Fruit fly (Drosophila melanogaster) whole organism, prepupa: ENCODE measurements around the gene CG3368.

Experiments
- Blimp-1 ChIP-seq: fragments of 200-800 bp; sonication (Bioruptor generic); optimal IDR thresholded peaks from 3 replicates; lab custom pipeline; 2017; ENCODE audit warnings: missing biosample characterization, missing genetic modification characterization, mild to moderate bottlenecking, moderate library complexity, missing genetic modification reagents
- CG1621 ChIP-seq: fragments of 200-800 bp; sonication (Bioruptor generic); optimal IDR thresholded peaks from 3 replicates; lab custom pipeline; 2018; ENCODE audit warnings: missing biosample characterization, mild to moderate bottlenecking, missing genetic modification characterization
- CG16779 ChIP-seq: fragments of 200-800 bp; sonication (Bioruptor generic); optimal IDR thresholded peaks from 3 replicates; lab custom pipeline; 2017; ENCODE audit warnings: missing biosample characterization, mild to moderate bottlenecking, missing genetic modification characterization
- CG34406 ChIP-seq: fragments of 200-800 bp; sonication (Bioruptor generic); optimal IDR thresholded peaks from 3 replicates; lab custom pipeline; 2016; ENCODE audit warnings: missing biosample characterization, missing genetic modification characterization
- CG3919 ChIP-seq: fragments of 200-800 bp; sonication (Bioruptor generic); optimal IDR thresholded peaks from 3 replicates; lab custom pipeline; 2016; ENCODE audit warnings: missing biosample characterization, missing genetic modification characterization
- CG6163 ChIP-seq: fragments of 200-800 bp; sonication (Bioruptor generic); IDR thresholded peaks from 3 replicates; pipeline ENCODE4 v1.3.6; 2022; ENCODE audit warnings: missing biosample characterization, missing genetic modification characterization
- CG6792 ChIP-seq: fragments of 200-800 bp; sonication (Bioruptor generic); optimal IDR thresholded peaks from 3 replicates; lab custom pipeline; 2016; ENCODE audit warnings: missing biosample characterization, missing genetic modification characterization
- CG6808 ChIP-seq: fragments of 200-800 bp; sonication (Bioruptor generic); optimal IDR thresholded peaks from 3 replicates; lab custom pipeline; 2017; ENCODE audit warnings: missing biosample characterization, missing genetic modification characterization, mild to moderate bottlenecking, moderate library complexity, missing genetic modification reagents
- CG7368 ChIP-seq: fragments of 200-800 bp; sonication (Bioruptor generic); optimal IDR thresholded peaks from 3 replicates; lab custom pipeline; 2016; ENCODE audit warnings: missing biosample characterization, missing genetic modification characterization
- Eip75B ChIP-seq: fragments of 200-800 bp; sonication (Bioruptor generic); optimal IDR thresholded peaks from 3 replicates; lab custom pipeline; 2016; ENCODE audit warnings: missing biosample characterization, missing genetic modification characterization
- Eip93F ChIP-seq: fragments of 200-800 bp; sonication (Bioruptor generic); optimal IDR thresholded peaks from 2 replicates; lab custom pipeline; 2016; ENCODE audit warnings: missing biosample characterization, mild to moderate bottlenecking, missing genetic modification characterization
- Ets21C ChIP-seq: fragments of 200-800 bp; sonication (Bioruptor generic); optimal IDR thresholded peaks from 3 replicates; lab custom pipeline; 2016; ENCODE audit warnings: missing biosample characterization, missing genetic modification characterization
- Ets96B ChIP-seq: fragments of 200-800 bp; optimal IDR thresholded peaks from 2 replicates; lab custom pipeline; 2019; ENCODE audit warnings: missing biosample characterization, mild to moderate bottlenecking, missing genetic modification characterization, moderate library complexity
- Gug ChIP-seq: fragments of 200-800 bp; sonication (Bioruptor generic); IDR thresholded peaks from 2 replicates; pipeline ENCODE4 v1.3.6; 2022; ENCODE audit warnings: missing biosample characterization, missing genetic modification characterization
- Met ChIP-seq: fragments of 200-800 bp; sonication (Bioruptor generic); optimal IDR thresholded peaks from 3 replicates; lab custom pipeline; 2016; ENCODE audit warnings: missing biosample characterization, missing genetic modification characterization
- Smox ChIP-seq: fragments of 200-800 bp; sonication (Bioruptor generic); optimal IDR thresholded peaks from 3 replicates; lab custom pipeline; 2016; ENCODE audit warnings: missing biosample characterization, missing genetic modification characterization
- Sox14 ChIP-seq: fragments of 200-800 bp; sonication (Bioruptor generic); optimal IDR thresholded peaks from 3 replicates; lab custom pipeline; 2016; ENCODE audit warnings: missing biosample characterization, missing genetic modification characterization
- acj6 ChIP-seq: fragments of 200-800 bp; sonication (Bioruptor generic); optimal IDR thresholded peaks from 3 replicates; lab custom pipeline; 2016; ENCODE audit warnings: missing biosample characterization, missing genetic modification characterization
- cyc ChIP-seq: fragments of 200-800 bp; sonication (Bioruptor generic); optimal IDR thresholded peaks from 3 replicates; lab custom pipeline; 2016; ENCODE audit warnings: missing biosample characterization, missing genetic modification characterization
- dac ChIP-seq: fragments of 200-800 bp; sonication (Bioruptor generic); optimal IDR thresholded peaks from 2 replicates; lab custom pipeline; 2017; ENCODE audit warnings: missing biosample characterization, mild to moderate bottlenecking, missing genetic modification characterization
- esn ChIP-seq: fragments of 200-800 bp; sonication (Bioruptor generic); optimal IDR thresholded peaks from 2 replicates; lab custom pipeline; 2016; ENCODE audit warnings: missing biosample characterization, mild to moderate bottlenecking, missing genetic modification characterization, moderate library complexity
- fd59A ChIP-seq: fragments of 200-800 bp; sonication (Bioruptor generic); optimal IDR thresholded peaks from 2 replicates; lab custom pipeline; 2017; ENCODE audit warnings: missing biosample characterization, mild to moderate bottlenecking, missing genetic modification characterization, missing genetic modification reagents
- fkh ChIP-seq: fragments of 200-800 bp; sonication (Bioruptor generic); optimal IDR thresholded peaks from 3 replicates; lab custom pipeline; 2017; ENCODE audit warnings: missing biosample characterization, mild to moderate bottlenecking, missing genetic modification characterization, moderate library complexity
- lz ChIP-seq: fragments of 200-800 bp; sonication (Bioruptor generic); optimal IDR thresholded peaks from 3 replicates; lab custom pipeline; 2016; ENCODE audit warnings: missing biosample characterization, missing genetic modification characterization
- salr ChIP-seq, 2 experiments: fragments of 200-800 bp; sonication (Bioruptor generic); optimal IDR thresholded peaks; 3 replicates each; lab custom pipeline; 2016 to 2018; ENCODE audit warnings: missing biosample characterization in 2 of 2, missing genetic modification characterization in 2 of 2, mild to moderate bottlenecking in 1 of 2
- spab ChIP-seq: fragments of 200-800 bp; sonication (Bioruptor generic); optimal IDR thresholded peaks from 2 replicates; lab custom pipeline; 2017; ENCODE audit warnings: missing biosample characterization, mild to moderate bottlenecking, missing genetic modification characterization, missing genetic modification reagents
- svp ChIP-seq: fragments of 200-800 bp; sonication (Bioruptor generic); peaks from one replicate; lab custom pipeline; 2016; ENCODE audit warnings: missing biosample characterization, missing genetic modification characterization
- vri ChIP-seq: fragments of 200-800 bp; sonication (Bioruptor generic); optimal IDR thresholded peaks from 3 replicates; lab custom pipeline; 2016; ENCODE audit warnings: missing biosample characterization, mild to moderate bottlenecking, missing genetic modification characterization

Gene CG3368

DNA sequence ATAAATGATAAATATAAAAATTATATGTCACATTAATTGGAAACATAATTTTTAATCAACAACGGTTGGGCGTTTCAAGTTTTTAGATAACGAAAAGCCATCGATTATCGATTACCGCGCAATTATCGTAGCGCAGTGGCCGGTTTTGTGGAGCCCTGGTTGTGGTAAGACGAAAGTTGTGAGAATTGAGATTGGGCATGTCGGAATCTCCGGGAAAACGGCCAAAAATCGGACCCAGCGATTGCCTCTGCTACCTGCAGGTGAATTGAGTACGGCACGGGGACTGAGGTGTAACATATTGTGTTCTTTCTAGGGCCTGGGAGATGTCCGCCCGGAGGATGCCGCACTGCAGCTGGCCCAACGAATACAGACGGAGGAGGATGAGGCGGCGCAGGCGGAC, at the start of gene CG3368:
TSS of gene CG3368 (plus strand) at position 136 of the 400 bp plus-strand sequence.
- TF ChIP-seq CG6808 (peak; percentile 71), Eip93F (GFP tag; lab: Kevin White, UChicago) (peak; percentile 9), spab (GFP tag; lab: Kevin White, UChicago) (no peak), CG1621 (tag; lab: Kevin White, UChicago) (peak; percentile 2)

DNA sequence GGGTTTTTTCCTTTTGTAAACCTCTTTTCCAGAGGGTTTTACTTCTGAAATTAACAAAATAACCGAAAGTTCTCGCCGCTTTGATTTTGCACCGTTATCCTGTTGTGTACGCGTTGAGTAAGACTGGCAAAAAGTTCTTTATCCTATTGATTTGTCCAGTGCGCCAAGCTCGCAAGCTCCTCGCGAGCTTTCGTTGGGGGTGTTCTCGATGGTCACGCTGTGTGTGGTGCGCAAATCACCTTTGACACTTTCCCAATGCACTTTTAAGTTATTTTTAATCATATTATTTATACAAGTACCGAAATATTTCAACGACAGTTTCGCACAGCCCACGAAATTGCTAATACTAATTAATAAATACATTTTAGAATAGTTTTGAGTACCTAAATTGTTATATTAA, 45.6 kb upstream of the CG3368 start:
- TF ChIP-seq acj6 (GFP tag; lab: Kevin White, UChicago) (no peak), fkh (GFP tag; lab: Kevin White, UChicago) (no peak), svp (GFP tag; lab: Kevin White, UChicago) (peak; percentile 73)
- TF ChIP-seq, all 60 proteins: peak for 1

DNA sequence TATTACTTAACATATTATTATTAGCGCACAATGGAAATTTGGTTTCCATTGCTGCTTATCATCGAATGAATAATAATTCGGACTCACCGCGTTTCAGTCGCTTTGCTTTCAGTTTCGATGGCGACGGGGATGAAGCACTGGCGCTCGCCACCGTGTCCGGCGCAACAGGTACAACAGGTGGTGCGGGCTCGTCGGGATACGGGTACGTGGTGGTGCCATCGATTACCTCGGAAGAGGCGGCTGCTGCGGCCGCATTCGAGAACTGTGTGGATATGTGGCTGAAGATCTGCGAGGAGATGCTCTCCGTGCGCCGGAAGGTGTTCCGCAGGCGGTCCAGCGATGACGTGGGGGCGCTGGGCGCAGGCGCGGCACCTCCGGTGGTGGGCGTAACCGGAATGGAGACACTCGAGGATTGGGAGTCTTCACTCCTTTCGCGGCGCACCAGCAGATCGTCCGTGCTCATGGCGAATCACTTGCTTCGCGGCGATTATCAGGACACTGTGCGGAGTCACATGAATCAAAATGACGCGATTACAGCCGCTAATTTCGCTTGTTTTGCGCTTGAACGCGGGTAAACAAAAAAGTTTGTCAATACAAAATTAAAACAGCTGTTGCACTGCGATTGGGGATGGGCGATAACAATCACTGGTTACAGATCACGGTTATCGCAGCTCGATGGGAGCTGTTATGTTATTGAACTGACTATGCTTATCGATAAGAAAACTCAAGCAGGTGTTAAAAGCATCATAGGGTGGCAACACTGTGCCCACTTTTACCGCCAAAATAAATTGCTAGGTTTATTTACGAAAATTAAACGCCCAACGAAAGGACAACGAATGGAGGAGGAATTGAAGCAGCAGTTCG, 44.9 kb upstream of the CG3368 start, which contains the start of the genes CG31064 and PolA2:
TSS of gene CG31064 (minus strand) at position 648 of the 864 bp plus-strand sequence.
TSS of gene PolA2 (plus strand) at position 726 of the 864 bp plus-strand sequence.
- TF ChIP-seq CG6163 (GFP tag; lab: Robert Waterston, UW) = no peak
- TF ChIP-seq cyc (GFP tag; lab: Kevin White, UChicago) = no peak
- peak; percentile 95 for TF ChIP-seq fkh (GFP tag; lab: Kevin White, UChicago)
- peak; percentile 37 for TF ChIP-seq CG1621 (tag; lab: Kevin White, UChicago)
- peak; percentile 0 for TF ChIP-seq esn (GFP tag; lab: Kevin White, UChicago)
- no peak for TF ChIP-seq CG3919 (GFP tag; lab: Kevin White, UChicago)

DNA sequence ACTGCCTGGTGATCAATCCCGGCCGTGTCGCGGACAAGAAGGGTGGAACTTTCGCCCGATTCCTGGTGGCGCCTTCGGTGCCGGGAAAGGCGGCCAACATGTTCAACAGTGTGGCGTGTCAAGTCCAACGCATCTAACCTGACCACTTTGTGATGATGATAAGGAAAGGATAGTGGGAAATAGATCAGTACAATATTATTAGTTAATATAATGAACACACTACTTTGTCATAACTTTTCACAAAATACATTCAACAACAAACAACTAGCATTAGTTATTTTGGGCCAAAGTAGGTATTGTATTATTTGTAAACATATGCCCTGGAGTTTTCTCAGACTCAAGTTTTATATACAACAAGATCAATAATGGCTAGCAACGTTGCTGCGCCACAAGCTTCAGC, 42.6 kb upstream of the CG3368 start, which contains the start of gene CG17991:
TSS of gene CG17991 (plus strand) at position 301 of the 400 bp plus-strand sequence.
- TF ChIP-seq salr (GFP tag; optimal IDR thresholded peaks at IDR 0.05; lab: Kevin White, UChicago) = no peak
- TF ChIP-seq lz (GFP tag; lab: Kevin White, UChicago) = no peak
- no peak for TF ChIP-seq fd59A
- no peak for TF ChIP-seq CG6792
- no peak for TF ChIP-seq Smox (GFP tag; lab: Kevin White, UChicago)
- no peak for TF ChIP-seq acj6 (GFP tag; lab: Kevin White, UChicago)
- TF ChIP-seq Ets21C (GFP tag; lab: Kevin White, UChicago) = no peak
- no peak for TF ChIP-seq Sox14 (GFP tag; lab: Kevin White, UChicago)
- TF ChIP-seq fkh (GFP tag; lab: Kevin White, UChicago) = no peak
- TF ChIP-seq vri (GFP tag; lab: Kevin White, UChicago) = no peak
- TF ChIP-seq esn (GFP tag; lab: Kevin White, UChicago) = no peak
- TF ChIP-seq spab (GFP tag; lab: Kevin White, UChicago) = no peak
- TF ChIP-seq Ets96B (tag; lab: Kevin White, UChicago) = no peak
- TF ChIP-seq CG34406 (GFP tag; lab: Kevin White, UChicago) = no peak
- no peak for TF ChIP-seq dac (GFP tag; lab: Kevin White, UChicago)
- no peak for TF ChIP-seq Blimp-1 (GFP tag; lab: Kevin White, UChicago)
- no peak for TF ChIP-seq Eip75B (GFP tag; lab: Kevin White, UChicago)
- TF ChIP-seq Met (GFP tag; lab: Kevin White, UChicago) = no peak
- TF ChIP-seq CG7368 = no peak
- TF ChIP-seq CG16779 (tag; lab: Kevin White, UChicago) = no peak

DNA sequence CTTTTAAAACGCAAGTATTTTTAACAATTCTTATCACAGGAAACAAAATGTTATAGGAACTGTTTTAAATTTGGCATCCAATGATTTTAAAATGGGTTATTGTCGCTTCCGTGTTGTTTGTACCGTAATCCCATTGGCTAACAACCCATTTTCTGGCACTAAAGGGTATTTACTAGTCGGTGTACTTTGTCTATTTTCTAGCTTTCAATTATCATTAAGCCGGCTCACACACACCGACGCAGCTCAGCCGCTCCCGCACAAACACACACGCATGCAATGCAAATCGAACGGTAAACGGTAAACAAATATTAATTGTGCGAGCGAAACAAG, 39.2 kb upstream of the CG3368 start:
- TF ChIP-seq lz (GFP tag; lab: Kevin White, UChicago) (peak; percentile 5), salr (GFP tag; optimal IDR thresholded peaks at IDR 0.05; lab: Kevin White, UChicago) (no peak), Gug (GFP tag; lab: Robert Waterston, UW) (no peak), CG1621 (tag; lab: Kevin White, UChicago) (no peak), esn (GFP tag; lab: Kevin White, UChicago) (peak; percentile 3), fkh (GFP tag; lab: Kevin White, UChicago) (peak; percentile 89)
